Fruit fly (Drosophila melanogaster): ENCODE results near the gene CG1074.
A peak's percentile ranks its signal among the peaks of the same experiment; 100 is the strongest.

CG1074 gene

dm6 chr3R:4387490-4387889 is 46.3 kb upstream of the CG1074 start, which contains the start of gene tub (continued):
- TF ChIP-seq CG34406 (GFP tag; optimal IDR thresholded peaks at IDR 0.05) (no peak), Met (GFP tag; optimal IDR thresholded peaks at IDR 0.05) (no peak), CG16779 (tag; optimal IDR thresholded peaks at IDR 0.05) (no peak), Hr4 (GFP tag; optimal IDR thresholded peaks at IDR 0.05) (no peak), CG6276 (GFP tag; optimal IDR thresholded peaks at IDR 0.05) (no peak), fd59A (GFP tag; optimal IDR thresholded peaks at IDR 0.05) (no peak), OdsH (GFP tag; optimal IDR thresholded peaks at IDR 0.05) (no peak), Sox14 (GFP tag; optimal IDR thresholded peaks at IDR 0.05) (no peak), CG8119 (GFP tag; IDR thresholded peaks at IDR 0.05) (no peak), topi (GFP tag; optimal IDR thresholded peaks at IDR 0.05) (peak; percentile 10), eg (GFP tag; IDR thresholded peaks at IDR 0.05) (no peak; the same call in 2 of the 3 replicates), vri (GFP tag; optimal IDR thresholded peaks at IDR 0.05) (no peak), svp (GFP tag) (peak; percentile 84)

dm6 chr3R:4390133-4390532 is 43.6 kb upstream of the CG1074 start, which contains the start of gene CG14646:
CG14646 (plus strand) TSS chr3R:4390366.
- TF ChIP-seq CG6276 (GFP tag; optimal IDR thresholded peaks at IDR 0.05), result no peak
- peak; percentile 37 for TF ChIP-seq Eip78C (GFP tag)
- 0 out of 3 replicates have a peak, but pooled peaks have one; percentile 22 for TF ChIP-seq CG8119 (GFP tag; IDR thresholded peaks at IDR 0.05)
- no peak for TF ChIP-seq achi (GFP tag; optimal IDR thresholded peaks at IDR 0.05)
- no peak for TF ChIP-seq CG10631 (GFP tag; optimal IDR thresholded peaks at IDR 0.05)
- TF ChIP-seq CG6854 (GFP tag; optimal IDR thresholded peaks at IDR 0.05), result peak; percentile 12
- peak; percentile 17 for TF ChIP-seq esn (GFP tag; optimal IDR thresholded peaks at IDR 0.05)
- TF ChIP-seq CG16779 (tag; optimal IDR thresholded peaks at IDR 0.05), result no peak
- TF ChIP-seq CG15336 (GFP tag; IDR thresholded peaks at IDR 0.05), result no peak

dm6 chr3R:4394117-4394516 is 39.6 kb upstream of the CG1074 start, which contains the start of gene CG34112:
CG34112 (minus strand) TSS chr3R:4394259.
- TF ChIP-seq Ets96B (tag; optimal IDR thresholded peaks at IDR 0.05) (no peak), CG6854 (GFP tag; optimal IDR thresholded peaks at IDR 0.05) (peak; percentile 47), CG6792 (GFP tag; optimal IDR thresholded peaks at IDR 0.05) (no peak), achi (GFP tag; optimal IDR thresholded peaks at IDR 0.05) (peak; percentile 6), CG32006 (GFP tag; optimal IDR thresholded peaks at IDR 0.05) (no peak), dac (GFP tag; optimal IDR thresholded peaks at IDR 0.05) (no peak), CG11294 (GFP tag; IDR thresholded peaks at IDR 0.05) (no peak), Blimp-1 (GFP tag; optimal IDR thresholded peaks at IDR 0.05) (no peak), CG8119 (GFP tag; IDR thresholded peaks at IDR 0.05) (peak; percentile 39; the same call in 1 of the 3 replicates), CG10631 (GFP tag; optimal IDR thresholded peaks at IDR 0.05) (no peak), CG7368 (GFP tag; optimal IDR thresholded peaks at IDR 0.05) (no peak), CG15336 (GFP tag; IDR thresholded peaks at IDR 0.05) (peak; percentile 38; the same call in 1 of the 2 replicates), CG6276 (GFP tag; optimal IDR thresholded peaks at IDR 0.05) (no peak), CG6808 (GFP tag; optimal IDR thresholded peaks at IDR 0.05) (no peak), Lpt (GFP tag; optimal IDR thresholded peaks at IDR 0.05) (no peak), CG3919 (GFP tag; optimal IDR thresholded peaks at IDR 0.05) (no peak), dsx (GFP tag; optimal IDR thresholded peaks at IDR 0.05; ENCODE audit: poor library complexity, severe bottlenecking) (no peak), Sox14 (GFP tag; optimal IDR thresholded peaks at IDR 0.05) (no peak), CG9139 (GFP tag; optimal IDR thresholded peaks at IDR 0.05) (no peak), Hr39 (GFP tag; optimal IDR thresholded peaks at IDR 0.05) (no peak), CG11902 (GFP tag; optimal IDR thresholded peaks at IDR 0.05) (no peak), Sox15 (GFP tag; optimal IDR thresholded peaks at IDR 0.05) (no peak), Hr4 (GFP tag; optimal IDR thresholded peaks at IDR 0.05) (no peak), CG31627 (GFP tag; optimal IDR thresholded peaks at IDR 0.05) (no peak), OdsH (GFP tag; optimal IDR thresholded peaks at IDR 0.05) (no peak), fd59A (GFP tag; optimal IDR thresholded peaks at IDR 0.05) (no peak), CG3032 (tag; optimal IDR thresholded peaks at IDR 0.05) (no peak), net (GFP tag; optimal IDR thresholded peaks at IDR 0.05) (no peak), CG1621 (tag; optimal IDR thresholded peaks at IDR 0.05) (no peak), eg (GFP tag; IDR thresholded peaks at IDR 0.05) (peak; percentile 31; the same call in 1 of the 3 replicates), Gug (GFP tag; IDR thresholded peaks at IDR 0.05) (no peak), pdm3 (GFP tag; optimal IDR thresholded peaks at IDR 0.05) (no peak), Eip78C (GFP tag) (no peak), CG16779 (tag; optimal IDR thresholded peaks at IDR 0.05) (no peak), CG4318 (GFP tag; optimal IDR thresholded peaks at IDR 0.05) (no peak), Met (GFP tag; optimal IDR thresholded peaks at IDR 0.05) (no peak), salr (GFP tag; optimal IDR thresholded peaks at IDR 0.05) (no peak), vri (GFP tag; optimal IDR thresholded peaks at IDR 0.05) (peak; percentile 71), ss (GFP tag; optimal IDR thresholded peaks at IDR 0.05) (no peak), fkh (GFP tag; optimal IDR thresholded peaks at IDR 0.05) (no peak), CG11762 (GFP tag; optimal IDR thresholded peaks at IDR 0.05; ENCODE audit: insufficient read depth) (no peak)

All from whole organism, prepupa.